Fruit fly (Drosophila melanogaster) whole organism, embryonic: ENCODE data around the gene CG31717.

Source experiments
- Atf-2 ChIP-seq: fragments of 200-800 bp; sonication (Bioruptor generic); optimal IDR thresholded peaks from 2 replicates; lab custom pipeline; 2016; ENCODE audit warnings: missing biosample characterization, missing genetic modification characterization
- Atf3 ChIP-seq: fragments of 200-800 bp; sonication (Bioruptor generic); optimal IDR thresholded peaks from 3 replicates; lab custom pipeline; 2016; ENCODE audit warnings: missing biosample characterization, missing genetic modification characterization
- BEAF-32 ChIP-seq: fragments of 200-800 bp; sonication (Bioruptor generic); optimal IDR thresholded peaks from 3 replicates; lab custom pipeline; 2017; ENCODE audit warnings: missing biosample characterization, missing genetic modification characterization, mild to moderate bottlenecking, moderate library complexity, missing genetic modification reagents
- CG12942 ChIP-seq: fragments of 200-800 bp; sonication (Bioruptor generic); optimal IDR thresholded peaks from 3 replicates; lab custom pipeline; 2016; ENCODE audit warnings: missing biosample characterization, missing genetic modification characterization
- CG14050 ChIP-seq: fragments of 200-800 bp; sonication (Bioruptor generic); IDR thresholded peaks from 3 replicates; pipeline ENCODE4 v1.3.6; 2022; ENCODE audit warnings: missing biosample characterization, missing genetic modification characterization
- CG15696 ChIP-seq: fragments of 200-800 bp; sonication (Bioruptor generic); optimal IDR thresholded peaks from 2 replicates; lab custom pipeline; 2019; ENCODE audit warnings: missing biosample characterization, mild to moderate bottlenecking, missing genetic modification characterization, moderate library complexity
- CG2116 ChIP-seq: fragments of 200-800 bp; sonication (Bioruptor generic); optimal IDR thresholded peaks from 3 replicates; lab custom pipeline; 2018; ENCODE audit warnings: missing biosample characterization, mild to moderate bottlenecking, missing genetic modification characterization
- CG30020 ChIP-seq: fragments of 200-800 bp; optimal IDR thresholded peaks from 2 replicates; lab custom pipeline; 2019; ENCODE audit warnings: missing biosample characterization, mild to moderate bottlenecking, missing genetic modification characterization, moderate library complexity
- CG32772 ChIP-seq: fragments of 200-800 bp; sonication (Bioruptor generic); IDR thresholded peaks from 2 replicates; pipeline ENCODE4 v1.3.6; 2022; ENCODE audit warnings: missing biosample characterization, missing genetic modification characterization
- CG42726 ChIP-seq: fragments of 200-800 bp; sonication (Bioruptor generic); IDR thresholded peaks from 2 replicates; pipeline ENCODE4 v1.3.6; 2022; ENCODE audit warnings: missing biosample characterization, missing genetic modification characterization; ENCODE audit not compliant: partially characterized antibody
- CG4360 ChIP-seq: fragments of 200-800 bp; sonication (Bioruptor generic); IDR thresholded peaks from 2 replicates; pipeline ENCODE4 v1.3.6; 2022; ENCODE audit warnings: missing biosample characterization, missing genetic modification characterization
- CG4854 ChIP-seq: fragments of 200-800 bp; sonication (Bioruptor generic); optimal IDR thresholded peaks from 2 replicates; lab custom pipeline; 2016; ENCODE audit warnings: missing biosample characterization, missing genetic modification characterization, inconsistent platforms
- CG9817 ChIP-seq: fragments of 200-800 bp; sonication (Bioruptor generic); optimal IDR thresholded peaks from 2 replicates; lab custom pipeline; 2018; ENCODE audit warnings: missing biosample characterization, mild to moderate bottlenecking, missing genetic modification characterization, moderate library complexity
- CrebB ChIP-seq: fragments of 200-800 bp; sonication (Bioruptor generic); optimal IDR thresholded peaks from 3 replicates; lab custom pipeline; 2018; ENCODE audit warnings: missing biosample characterization, mild to moderate bottlenecking, missing genetic modification characterization
- Dll ChIP-seq: fragments of 200-800 bp; sonication (Bioruptor generic); IDR thresholded peaks from 4 replicates; pipeline ENCODE4 v1.3.6; 2022; ENCODE audit warnings: missing biosample characterization, missing genetic modification characterization; ENCODE audit not compliant: partially characterized antibody
- Dp ChIP-seq: fragments of 200-800 bp; sonication (Bioruptor generic); optimal IDR thresholded peaks from 2 replicates; lab custom pipeline; 2018; ENCODE audit warnings: missing biosample characterization, mild to moderate bottlenecking, missing genetic modification characterization, moderate library complexity
- Eip74EF ChIP-seq, 2 experiments: fragments of 200-800 bp in 1 of 2; fragments of >200 bp in 1 of 2; sonication (Bioruptor generic) in 1 of 2; optimal IDR thresholded peaks; 2 replicates each; lab custom pipeline; 2017 to 2019; ENCODE audit warnings: missing biosample characterization in 2 of 2, missing genetic modification characterization in 2 of 2, mild to moderate bottlenecking in 1 of 2, moderate library complexity in 1 of 2
- Ets97D ChIP-seq: fragments of 200-800 bp; sonication (Bioruptor generic); optimal IDR thresholded peaks from 3 replicates; lab custom pipeline; 2016; ENCODE audit warnings: missing biosample characterization, missing genetic modification characterization
- GATAe ChIP-seq: fragments of 200-800 bp; sonication (Bioruptor generic); conservative IDR thresholded peaks from 2 replicates; pipeline ENCODE4 v1.3.6; 2022; ENCODE audit warnings: missing biosample characterization, missing genetic modification characterization
- Gug ChIP-seq: fragments of 200-800 bp; sonication (Bioruptor generic); IDR thresholded peaks from 4 replicates; pipeline ENCODE4 v1.3.6; 2022; ENCODE audit warnings: missing biosample characterization, missing genetic modification characterization
- MESR4 ChIP-seq: fragments of 200-800 bp; sonication (Bioruptor generic); optimal IDR thresholded peaks from 2 replicates; lab custom pipeline; 2018; ENCODE audit warnings: missing biosample characterization, mild to moderate bottlenecking, missing genetic modification characterization, moderate library complexity
- Max ChIP-seq: fragments of 200-800 bp; sonication (Bioruptor generic); optimal IDR thresholded peaks from 2 replicates; lab custom pipeline; 2016; ENCODE audit warnings: missing biosample characterization, mild to moderate bottlenecking, missing genetic modification characterization
- Scr ChIP-seq: fragments of 200-800 bp; sonication (Bioruptor generic); IDR thresholded peaks from 2 replicates; pipeline ENCODE4 v1.3.6; 2022; ENCODE audit warnings: missing biosample characterization, missing genetic modification characterization; ENCODE audit not compliant: partially characterized antibody
- cad ChIP-seq: fragments of >200 bp; optimal IDR thresholded peaks from 2 replicates; lab custom pipeline; 2017; ENCODE audit warnings: missing biosample characterization, missing genetic modification characterization
- cas ChIP-seq: fragments of 200-800 bp; sonication (Bioruptor generic); IDR thresholded peaks from 2 replicates; pipeline ENCODE4 v1.3.6; 2022; ENCODE audit warnings: missing biosample characterization, missing genetic modification characterization
- croc ChIP-seq: fragments of 200-800 bp; sonication (Bioruptor generic); conservative IDR thresholded peaks from 3 replicates; pipeline ENCODE4 v1.3.6; 2022; ENCODE audit warnings: missing biosample characterization, missing genetic modification characterization
- dpn ChIP-seq, 2 experiments: fragments of 200-800 bp; sonication (Bioruptor generic); optimal IDR thresholded peaks; 3 replicates each; lab custom pipeline; 2016; ENCODE audit warnings: missing biosample characterization in 2 of 2, missing genetic modification characterization in 2 of 2
- gcm2 ChIP-seq: fragments of 200-800 bp; sonication (Bioruptor generic); optimal IDR thresholded peaks from 2 replicates; lab custom pipeline; 2016; ENCODE audit warnings: missing biosample characterization, missing genetic modification characterization
- jigr1 ChIP-seq: fragments of 200-800 bp; sonication (Bioruptor generic); IDR thresholded peaks from 3 replicates; pipeline ENCODE4 v1.3.6; 2022; ENCODE audit warnings: missing biosample characterization, missing genetic modification characterization
- mld ChIP-seq: fragments of 200-800 bp; sonication (Bioruptor generic); IDR thresholded peaks from 3 replicates; pipeline ENCODE4 v1.3.6; 2022; ENCODE audit warnings: missing biosample characterization, missing genetic modification characterization; ENCODE audit not compliant: partially characterized antibody
- nerfin-1 ChIP-seq: fragments of 200-800 bp; sonication (Bioruptor generic); optimal IDR thresholded peaks from 3 replicates; lab custom pipeline; 2019; ENCODE audit warnings: missing biosample characterization, mild to moderate bottlenecking, missing genetic modification characterization, moderate library complexity
- pita ChIP-seq: fragments of 200-800 bp; sonication (Bioruptor generic); optimal IDR thresholded peaks from 2 replicates; lab custom pipeline; 2017; ENCODE audit warnings: missing biosample characterization, mild to moderate bottlenecking, missing genetic modification characterization
- pros ChIP-seq: fragments of 200-800 bp; sonication (Bioruptor generic); optimal IDR thresholded peaks from 3 replicates; lab custom pipeline; 2019; ENCODE audit warnings: missing biosample characterization, mild to moderate bottlenecking, missing genetic modification characterization, moderate library complexity
- sd ChIP-seq: fragments of 200-800 bp; sonication (Bioruptor generic); optimal IDR thresholded peaks from 3 replicates; lab custom pipeline; 2018; ENCODE audit warnings: missing biosample characterization, mild to moderate bottlenecking, missing genetic modification characterization, moderate library complexity
- sima ChIP-seq: fragments of 200-800 bp; sonication (Bioruptor generic); optimal IDR thresholded peaks from 2 replicates; lab custom pipeline; 2016; ENCODE audit warnings: missing biosample characterization, missing genetic modification characterization
- sqz ChIP-seq: fragments of 200-800 bp; sonication (Bioruptor generic); optimal IDR thresholded peaks from 3 replicates; lab custom pipeline; 2018; ENCODE audit warnings: missing biosample characterization, mild to moderate bottlenecking, missing genetic modification characterization
- sr ChIP-seq: fragments of 200-800 bp; sonication (Bioruptor generic); IDR thresholded peaks from 3 replicates; pipeline ENCODE4 v1.3.6; 2022; ENCODE audit warnings: missing biosample characterization, missing genetic modification characterization
- stwl ChIP-seq: fragments of 200-800 bp; sonication (Bioruptor generic); optimal IDR thresholded peaks from 3 replicates; lab custom pipeline; 2018; ENCODE audit warnings: missing biosample characterization, mild to moderate bottlenecking, missing genetic modification characterization, moderate library complexity
- unc-4 ChIP-seq: fragments of 200-800 bp; sonication (Bioruptor generic); IDR thresholded peaks from 2 replicates; pipeline ENCODE4 v1.3.6; 2022; ENCODE audit warnings: missing biosample characterization, missing genetic modification characterization; ENCODE audit not compliant: partially characterized antibody
- vvl ChIP-seq: fragments of 200-800 bp; sonication (Bioruptor generic); IDR thresholded peaks from 2 replicates; pipeline ENCODE4 v1.3.6; 2022; ENCODE audit warnings: missing biosample characterization, missing genetic modification characterization
- zen ChIP-seq: fragments of 200-800 bp; sonication (Bioruptor generic); optimal IDR thresholded peaks from 3 replicates; lab custom pipeline; 2018; ENCODE audit warnings: missing biosample characterization, mild to moderate bottlenecking, missing genetic modification characterization, moderate library complexity

CG31717 gene

dm6 chr2L:10249655-10250202 lies 808 bp upstream of the CG31717 start (continued):
- TF ChIP-seq CrebB = peak; percentile 64
- TF ChIP-seq vvl (GFP tag; lab: Robert Waterston, UW) = no peak
- TF ChIP-seq croc (GFP tag; lab: Robert Waterston, UW) = no peak
- peak; percentile 83 for TF ChIP-seq CG15696
- TF ChIP-seq jigr1 (GFP tag; lab: Robert Waterston, UW) = no peak
- TF ChIP-seq stwl (tag; lab: Kevin White, UChicago) = no peak
- no peak for TF ChIP-seq mld (GFP tag; lab: Robert Waterston, UW)
- no peak for TF ChIP-seq CG4360 (GFP tag; lab: Robert Waterston, UW)
- no peak for TF ChIP-seq cad (GFP tag; lab: Kevin White, UChicago)
- no peak for TF ChIP-seq Eip74EF (GFP tag; optimal IDR thresholded peaks at IDR 0.05; lab: Kevin White, UChicago)
- TF ChIP-seq CG12942 (GFP tag; lab: Kevin White, UChicago) = no peak
- TF ChIP-seq sr (GFP tag; lab: Robert Waterston, UW) = no peak
- TF ChIP-seq gcm2 (GFP tag; lab: Kevin White, UChicago) = no peak
- TF ChIP-seq Atf-2 (GFP tag; lab: Kevin White, UChicago) = no peak
- no peak for TF ChIP-seq Max (GFP tag; lab: Kevin White, UChicago)
- no peak for TF ChIP-seq pros (GFP tag; lab: Kevin White, UChicago)
- TF ChIP-seq sd (tag; lab: Kevin White, UChicago) = peak; percentile 76
- TF ChIP-seq CG32772 (GFP tag; lab: Robert Waterston, UW) = no peak

- peak; percentile 1 for TF ChIP-seq stwl (tag; lab: Kevin White, UChicago)
- no peak for TF ChIP-seq GATAe
- TF ChIP-seq BEAF-32 (GFP tag; lab: Kevin White, UChicago) = peak; percentile 50
- TF ChIP-seq pita = no peak
- TF ChIP-seq cas (GFP tag; lab: Robert Waterston, UW) = no peak
- peak; percentile 71 for TF ChIP-seq CG2116 (GFP tag; lab: Kevin White, UChicago)
- no peak for TF ChIP-seq Atf3
- no peak for TF ChIP-seq CG9817
- peak; percentile 64 for TF ChIP-seq CG30020
- no peak for TF ChIP-seq Dp (GFP tag; lab: Kevin White, UChicago)
- no peak for TF ChIP-seq CG14050 (GFP tag; lab: Robert Waterston, UW)
- TF ChIP-seq nerfin-1 (tag; lab: Kevin White, UChicago) = peak; percentile 43
- no peak for TF ChIP-seq dpn (GFP tag; optimal IDR thresholded peaks at IDR 0.05; lab: Kevin White, UChicago)
- no peak for TF ChIP-seq CG42726 (GFP tag; lab: Robert Waterston, UW)
- TF ChIP-seq sqz = no peak
- 0 out of 4 replicates have a peak, but pooled peaks have one; percentile 12 for TF ChIP-seq Dll (GFP tag; lab: Robert Waterston, UW)
- no peak for TF ChIP-seq Ets97D (GFP tag; lab: Kevin White, UChicago)
- no peak for TF ChIP-seq Gug (GFP tag; lab: Robert Waterston, UW)
- peak; percentile 47; the same call in 1 of the 2 replicates for TF ChIP-seq unc-4
- TF ChIP-seq Scr (GFP tag; lab: Robert Waterston, UW) = peak; percentile 47; the same call in 1 of the 2 replicates
- peak; percentile 7 for TF ChIP-seq MESR4 (GFP tag; lab: Kevin White, UChicago)
- TF ChIP-seq sima (GFP tag; lab: Kevin White, UChicago) = no peak
- TF ChIP-seq zen (tag; lab: Kevin White, UChicago) = no peak
- TF ChIP-seq CG4854 = no peak
Measured at dm6 chr2L:10251592-10251991, 1.1 kb downstream of the CG31717 start, which contains the start of gene Ror. Ror (plus strand) TSS chr2L:10251843.
